Worm (Caenorhabditis elegans): ENCODE measurements around the gene C35D10.6.

The C35D10.6 gene

ce11 chrIII:4863127-4863526 lies 4.0 kb downstream of the C35D10.6 start, which contains the start of gene coq-8:
TSS of gene coq-8 (plus strand) at chrIII:4863427.
- TF ChIP-seq ztf-29 (GFP tag; IDR thresholded peaks at IDR 0.05) (no peak), med-1 (GFP tag; optimal IDR thresholded peaks at IDR 0.05; ENCODE audit: insufficient read depth) (no peak), cog-1 (tag; optimal IDR thresholded peaks at IDR 0.05) (no peak), ref-1 (GFP tag; conservative IDR thresholded peaks at IDR 0.05) (no peak)

- no peak for TF ChIP-seq klf-2 (GFP tag; conservative IDR thresholded peaks at IDR 0.05)
- no peak for TF ChIP-seq tab-1 (GFP tag; IDR thresholded peaks at IDR 0.05)
- no peak for TF ChIP-seq cog-1 (tag; optimal IDR thresholded peaks at IDR 0.05)
- no peak for TF ChIP-seq flt-1 (GFP tag; IDR thresholded peaks at IDR 0.05)
- TF ChIP-seq ztf-23 (GFP tag; IDR thresholded peaks at IDR 0.05) = no peak
- no peak for TF ChIP-seq T22C8.4 (GFP tag; IDR thresholded peaks at IDR 0.05)
- TF ChIP-seq med-1 (GFP tag; optimal IDR thresholded peaks at IDR 0.05; ENCODE audit: insufficient read depth) = no peak
- TF ChIP-seq ref-1 (GFP tag; conservative IDR thresholded peaks at IDR 0.05) = no peak
- no peak for TF ChIP-seq ztf-29 (GFP tag; IDR thresholded peaks at IDR 0.05)
Observed at ce11 chrIII:4866762-4867161, 7.6 kb downstream of the C35D10.6 start, which contains the start of gene C35D10.17. TSS of gene C35D10.17 (plus strand) at chrIII:4867062.

- TF ChIP-seq flt-1 (GFP tag; IDR thresholded peaks at IDR 0.05) (no peak), ztf-23 (GFP tag; IDR thresholded peaks at IDR 0.05) (no peak), cog-1 (tag; optimal IDR thresholded peaks at IDR 0.05) (no peak), klf-2 (GFP tag; conservative IDR thresholded peaks at IDR 0.05) (no peak)
Observed at ce11 chrIII:4868643-4869042, 9.5 kb downstream of the C35D10.6 start, which contains the start of the genes msd-4 and C35D10.3. TSS of gene msd-4 (minus strand) at chrIII:4868743. TSS of gene C35D10.3 (plus strand) at chrIII:4868921.

- TF ChIP-seq cog-1 (tag; optimal IDR thresholded peaks at IDR 0.05) (no peak), ztf-23 (GFP tag; IDR thresholded peaks at IDR 0.05) (no peak), T22C8.4 (GFP tag; IDR thresholded peaks at IDR 0.05) (no peak), klf-2 (GFP tag; conservative IDR thresholded peaks at IDR 0.05) (no peak), med-1 (GFP tag; optimal IDR thresholded peaks at IDR 0.05; ENCODE audit: insufficient read depth) (no peak), flt-1 (GFP tag; IDR thresholded peaks at IDR 0.05) (no peak), ref-1 (GFP tag; conservative IDR thresholded peaks at IDR 0.05) (no peak), ztf-29 (GFP tag; IDR thresholded peaks at IDR 0.05) (no peak), tab-1 (GFP tag; IDR thresholded peaks at IDR 0.05) (no peak)
Observed at ce11 chrIII:4870478-4870877, 11.3 kb downstream of the C35D10.6 start, which contains the start of gene gipc-1. TSS of gene gipc-1 (plus strand) at chrIII:4870778.

- no peak for TF ChIP-seq klf-2 (GFP tag; conservative IDR thresholded peaks at IDR 0.05)
Observed at ce11 chrIII:4873395-4873794, 14.3 kb downstream of the C35D10.6 start.

- TF ChIP-seq klf-2 (GFP tag; conservative IDR thresholded peaks at IDR 0.05) (no peak), tab-1 (GFP tag; IDR thresholded peaks at IDR 0.05) (no peak), ztf-23 (GFP tag; IDR thresholded peaks at IDR 0.05) (no peak), cog-1 (tag; optimal IDR thresholded peaks at IDR 0.05) (no peak), ref-1 (GFP tag; conservative IDR thresholded peaks at IDR 0.05) (no peak), T22C8.4 (GFP tag; IDR thresholded peaks at IDR 0.05) (no peak), ztf-29 (GFP tag; IDR thresholded peaks at IDR 0.05) (no peak), med-1 (GFP tag; optimal IDR thresholded peaks at IDR 0.05; ENCODE audit: insufficient read depth) (no peak), flt-1 (GFP tag; IDR thresholded peaks at IDR 0.05) (no peak)
Observed at ce11 chrIII:4874671-4875070, 15.5 kb downstream of the C35D10.6 start, which contains the start of gene C35D10.12. TSS of gene C35D10.12 (minus strand) at chrIII:4874771.

ce11 chrIII:4875663-4876062 lies 16.5 kb downstream of the C35D10.6 start:
- TF ChIP-seq tab-1 (GFP tag; IDR thresholded peaks at IDR 0.05) (no peak), med-1 (GFP tag; optimal IDR thresholded peaks at IDR 0.05; ENCODE audit: insufficient read depth) (no peak), T22C8.4 (GFP tag; IDR thresholded peaks at IDR 0.05) (no peak), ref-1 (GFP tag; conservative IDR thresholded peaks at IDR 0.05) (no peak), ztf-29 (GFP tag; IDR thresholded peaks at IDR 0.05) (no peak), cog-1 (tag; optimal IDR thresholded peaks at IDR 0.05) (no peak)

ce11 chrIII:4878281-4878680 lies 19.1 kb downstream of the C35D10.6 start, which contains the start of the genes tost-1 and arx-6:
TSS of gene tost-1 (minus strand) at chrIII:4878311.
TSS of gene arx-6 (plus strand) at chrIII:4878658.
- TF ChIP-seq flt-1 (GFP tag; IDR thresholded peaks at IDR 0.05) (no peak), T22C8.4 (GFP tag; IDR thresholded peaks at IDR 0.05) (0 out of 2 replicates have a peak, but pooled peaks have one; percentile 5)

ce11 chrIII:4879445-4879844 lies 20.3 kb downstream of the C35D10.6 start, which contains the start of gene C35D10.1:
TSS of gene C35D10.1 (plus strand) at chrIII:4879745.
- TF ChIP-seq ztf-29 (GFP tag; IDR thresholded peaks at IDR 0.05) (no peak), tab-1 (GFP tag; IDR thresholded peaks at IDR 0.05) (no peak), flt-1 (GFP tag; IDR thresholded peaks at IDR 0.05) (no peak), cog-1 (tag; optimal IDR thresholded peaks at IDR 0.05) (no peak), med-1 (GFP tag; optimal IDR thresholded peaks at IDR 0.05; ENCODE audit: insufficient read depth) (no peak)

- TF ChIP-seq T22C8.4 (GFP tag; IDR thresholded peaks at IDR 0.05) (no peak), ref-1 (GFP tag; conservative IDR thresholded peaks at IDR 0.05) (no peak), flt-1 (GFP tag; IDR thresholded peaks at IDR 0.05) (no peak), med-1 (GFP tag; optimal IDR thresholded peaks at IDR 0.05; ENCODE audit: insufficient read depth) (no peak), tab-1 (GFP tag; IDR thresholded peaks at IDR 0.05) (no peak), ztf-23 (GFP tag; IDR thresholded peaks at IDR 0.05) (no peak), klf-2 (GFP tag; conservative IDR thresholded peaks at IDR 0.05) (no peak), ztf-29 (GFP tag; IDR thresholded peaks at IDR 0.05) (no peak), cog-1 (tag; optimal IDR thresholded peaks at IDR 0.05) (no peak)
Observed at ce11 chrIII:4881955-4882354, 22.8 kb downstream of the C35D10.6 start.

ce11 chrIII:4883429-4883828 lies 24.3 kb downstream of the C35D10.6 start, which contains the start of gene clec-5:
TSS of gene clec-5 (minus strand) at chrIII:4883606.
- TF ChIP-seq klf-2 (GFP tag; conservative IDR thresholded peaks at IDR 0.05) = no peak
- TF ChIP-seq ztf-23 (GFP tag; IDR thresholded peaks at IDR 0.05) = no peak
- no peak for TF ChIP-seq ref-1 (GFP tag; conservative IDR thresholded peaks at IDR 0.05)
- TF ChIP-seq ztf-29 (GFP tag; IDR thresholded peaks at IDR 0.05) = no peak
- no peak for TF ChIP-seq flt-1 (GFP tag; IDR thresholded peaks at IDR 0.05)
- no peak for TF ChIP-seq med-1 (GFP tag; optimal IDR thresholded peaks at IDR 0.05; ENCODE audit: insufficient read depth)
- no peak for TF ChIP-seq cog-1 (tag; optimal IDR thresholded peaks at IDR 0.05)
